Fruit fly (Drosophila melanogaster) whole organism, embryonic: ENCODE results near the gene Pgant2.

Source experiments
- B-H1 ChIP-seq: fragments of 200-800 bp; sonication (Bioruptor generic); IDR thresholded peaks from 3 replicates; pipeline ENCODE4 v1.3.6; 2022; ENCODE audit warnings: missing biosample characterization, missing genetic modification characterization
- CG1647 ChIP-seq: fragments of 200-800 bp; sonication (Bioruptor generic); optimal IDR thresholded peaks from 3 replicates; lab custom pipeline; 2016; ENCODE audit warnings: missing biosample characterization, missing genetic modification characterization
- CG3995 ChIP-seq: fragments of 200-800 bp; sonication (Bioruptor generic); optimal IDR thresholded peaks from 3 replicates; lab custom pipeline; 2016; ENCODE audit warnings: missing biosample characterization, missing genetic modification characterization
- CkIIα-i1 ChIP-seq: fragments of 200-800 bp; sonication (Bioruptor generic); IDR thresholded peaks from 2 replicates; pipeline ENCODE4 v1.3.6; 2022; ENCODE audit warnings: missing biosample characterization, missing genetic modification characterization

DNA sequence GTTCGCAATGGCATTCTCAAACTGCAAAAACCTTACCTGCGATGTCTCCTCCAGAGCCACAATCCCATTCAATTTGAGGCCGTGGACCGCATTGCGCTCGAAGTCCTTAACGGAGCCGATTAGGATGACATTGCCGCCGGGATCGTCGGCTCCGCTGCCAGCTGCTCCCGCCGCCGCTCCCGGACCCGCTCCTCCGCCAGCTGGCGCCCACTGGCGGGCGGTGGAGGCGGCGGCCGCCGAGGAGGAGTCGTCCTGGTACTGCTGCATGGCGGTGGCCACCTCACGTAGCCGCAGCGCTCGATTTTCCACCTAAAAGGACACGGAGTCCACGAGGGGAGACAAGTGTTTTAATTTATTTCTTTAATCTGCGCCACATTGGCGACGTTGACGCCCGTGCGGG is 18.8 kb downstream of the Pgant2 start:
- TF ChIP-seq B-H1 (no peak), CkIIα-i1 (no peak), CG3995 (GFP tag; lab: Kevin White, UChicago) (no peak), CG1647 (GFP tag; lab: Kevin White, UChicago) (no peak)
